Worm (Caenorhabditis elegans) whole organism, L4 larva: ENCODE measurements around the gene pan-1.

Source experiments
- D1046.2 ChIP-seq: fragments of 200-800 bp; sonication (Bioruptor generic); IDR thresholded peaks from 2 replicates; pipeline ENCODE4 v1.3.6; 2022; ENCODE audit warnings: missing genetic modification characterization, missing compliant biosample characterization
- F44E2.7 ChIP-seq: fragments of 200-800 bp; sonication (Bioruptor generic); IDR thresholded peaks from 2 replicates; pipeline ENCODE4 v2.1.2; 2022; ENCODE audit warnings: missing genetic modification characterization, missing compliant biosample characterization
- R02D3.7 ChIP-seq: fragments of 150-350 bp; sonication (generic microtip); optimal IDR thresholded peaks from 3 replicates; lab custom pipeline; 2014; ENCODE audit warnings: missing biosample characterization, missing genetic modification characterization
- Y5F2A.4 ChIP-seq: fragments of 200-800 bp; sonication (Bioruptor generic); optimal IDR thresholded peaks from 2 replicates; lab custom pipeline; 2018; ENCODE audit warnings: mild to moderate bottlenecking, missing genetic modification characterization, missing compliant biosample characterization
- ZK337.2 ChIP-seq: fragments of 200-800 bp; sonication (Bioruptor generic); IDR thresholded peaks from 2 replicates; pipeline ENCODE4 v1.3.6; 2022; ENCODE audit warnings: missing genetic modification reagents, missing genetic modification characterization, missing compliant biosample characterization
- ceh-44 ChIP-seq: fragments of 200-800 bp; sonication (Bioruptor generic); IDR thresholded peaks from 2 replicates; pipeline ENCODE4 v1.3.6; 2022; ENCODE audit warnings: missing genetic modification reagents, missing genetic modification characterization, missing compliant biosample characterization
- ceh-62 ChIP-seq: sonication (generic microtip); optimal IDR thresholded peaks from 2 replicates; lab custom pipeline; 2017; ENCODE audit warnings: missing biosample characterization, missing genetic modification characterization
- cey-2 ChIP-seq: sonication (generic microtip); optimal IDR thresholded peaks from 3 replicates; lab custom pipeline; 2017; ENCODE audit warnings: missing genetic modification characterization, mild to moderate bottlenecking, missing compliant biosample characterization, antibody characterized with exemption, borderline replicate concordance; ENCODE audit not compliant: insufficient read depth
- daf-19 ChIP-seq: fragments of 200-800 bp; sonication (Bioruptor generic); conservative IDR thresholded peaks from 2 replicates; pipeline ENCODE4 v1.3.6; 2022; ENCODE audit warnings: missing genetic modification characterization, missing compliant biosample characterization
- egl-43 ChIP-seq: fragments of 200-800 bp; sonication (Bioruptor generic); IDR thresholded peaks from 2 replicates; pipeline ENCODE4 v1.3.6; 2022; ENCODE audit warnings: missing genetic modification reagents, missing genetic modification characterization, missing compliant biosample characterization
- fkh-10 ChIP-seq: fragments of 150-350 bp; optimal IDR thresholded peaks from 2 replicates; lab custom pipeline; 2014; ENCODE audit warnings: missing biosample characterization, missing genetic modification reagents, missing genetic modification characterization
- fos-1 ChIP-seq: fragments of 150-350 bp; optimal IDR thresholded peaks from 2 replicates; lab custom pipeline; 2014; ENCODE audit warnings: missing biosample characterization, missing genetic modification characterization
- gei-8 ChIP-seq: fragments of 200-800 bp; sonication (Bioruptor generic); optimal IDR thresholded peaks from 2 replicates; lab custom pipeline; 2018; ENCODE audit warnings: mild to moderate bottlenecking, missing genetic modification characterization, missing compliant biosample characterization
- hlh-30 ChIP-seq: sonication (generic microtip); optimal IDR thresholded peaks from 2 replicates; lab custom pipeline; 2017; ENCODE audit warnings: antibody characterized with exemption, mild to moderate bottlenecking, missing genetic modification characterization, missing compliant biosample characterization; ENCODE audit not compliant: insufficient read depth
- jun-1 ChIP-seq: fragments of 150-350 bp; optimal IDR thresholded peaks from 2 replicates; lab custom pipeline; 2014; ENCODE audit warnings: missing biosample characterization, missing genetic modification reagents, missing genetic modification characterization
- lsy-2 ChIP-seq, 2 experiments: fragments of 150-350 bp in 1 of 2; sonication (generic microtip) in 1 of 2; optimal IDR thresholded peaks; 2 replicates each; lab custom pipeline; 2014 to 2017; ENCODE audit warnings: missing biosample characterization in 2 of 2, missing genetic modification characterization in 2 of 2
- mdl-1 ChIP-seq, 2 experiments: fragments of 150-350 bp in 1 of 2; sonication (generic microtip) in 1 of 2; optimal IDR thresholded peaks; 2 replicates each; lab custom pipeline; 2014 to 2017; ENCODE audit warnings: missing biosample characterization in 2 of 2, missing genetic modification characterization in 2 of 2
- mes-2 ChIP-seq: sonication (generic microtip); optimal IDR thresholded peaks from 2 replicates; lab custom pipeline; 2016; ENCODE audit warnings: missing genotype, mild to moderate bottlenecking, missing genetic modification characterization, missing compliant biosample characterization; ENCODE audit not compliant: poor library complexity, severe bottlenecking
- mxl-3 ChIP-seq: fragments of 200-800 bp; sonication (Bioruptor generic); optimal IDR thresholded peaks from 2 replicates; lab custom pipeline; 2018; ENCODE audit warnings: mild to moderate bottlenecking, missing genetic modification characterization, missing compliant biosample characterization
- nhr-102 ChIP-seq: sonication (generic microtip); optimal IDR thresholded peaks from 2 replicates; lab custom pipeline; 2016; ENCODE audit warnings: mild to moderate bottlenecking, missing genetic modification characterization, moderate library complexity, missing compliant biosample characterization
- nhr-28 ChIP-seq: fragments of 150-350 bp; optimal IDR thresholded peaks from 2 replicates; lab custom pipeline; 2014; ENCODE audit warnings: missing biosample characterization, missing genetic modification characterization
- nhr-42 ChIP-seq: fragments of 200-800 bp; sonication (Bioruptor generic); IDR thresholded peaks from 2 replicates; pipeline ENCODE4 v1.3.6; 2022; ENCODE audit warnings: missing genetic modification characterization, missing compliant biosample characterization
- nhr-77 ChIP-seq: fragments of 150-350 bp; optimal IDR thresholded peaks from 2 replicates; lab custom pipeline; 2014; ENCODE audit warnings: missing biosample characterization, missing genetic modification characterization
- php-3 ChIP-seq: fragments of 200-800 bp; sonication (Bioruptor generic); IDR thresholded peaks from 2 replicates; pipeline ENCODE4 v1.3.6; 2022; ENCODE audit warnings: missing genetic modification reagents, missing genetic modification characterization, missing compliant biosample characterization
- pqm-1 ChIP-seq: sonication (generic microtip); optimal IDR thresholded peaks from 2 replicates; lab custom pipeline; 2017; ENCODE audit warnings: missing biosample characterization, missing genetic modification characterization
- tra-1 ChIP-seq: fragments of 200-800 bp; sonication (Bioruptor generic); IDR thresholded peaks from 2 replicates; pipeline ENCODE4 v1.3.6; 2022; ENCODE audit warnings: missing genetic modification reagents, missing genetic modification characterization, missing compliant biosample characterization
- unc-130 ChIP-seq: sonication (generic microtip); optimal IDR thresholded peaks from 2 replicates; lab custom pipeline; 2016; ENCODE audit warnings: missing genetic modification reagents, missing genetic modification characterization, missing compliant biosample characterization
- unc-39 ChIP-seq: sonication (generic microtip); optimal IDR thresholded peaks from 2 replicates; lab custom pipeline; 2017; ENCODE audit warnings: missing biosample characterization, missing genetic modification characterization
- unc-62 ChIP-seq, 3 experiments: fragments of 150-350 bp in 1 of 3; sonication (generic microtip); optimal IDR thresholded peaks in 2 of 3; peaks in 1 of 3; 1 replicate in 1 of 3; 2 replicates in 2 of 3; lab custom pipeline; 2014 to 2017; ENCODE audit warnings: missing biosample characterization in 3 of 3, missing genetic modification characterization in 3 of 3, missing genetic modification reagents in 3 of 3, missing genotype in 1 of 3
- vab-7 ChIP-seq: fragments of 200-800 bp; sonication (Bioruptor generic); IDR thresholded peaks from 2 replicates; pipeline ENCODE4 v1.3.6; 2022; ENCODE audit warnings: missing genetic modification reagents, missing genetic modification characterization, missing compliant biosample characterization
- zag-1 ChIP-seq: fragments of 150-350 bp; optimal IDR thresholded peaks from 2 replicates; lab custom pipeline; 2014; ENCODE audit warnings: missing biosample characterization, missing genetic modification characterization

pan-1 gene

ce11 chrIII:4562070-4562788 is at the start of gene pan-1 (continued):
- TF ChIP-seq nhr-102 (tag; lab: Kevin White, UChicago) (no peak), mdl-1 (tag; optimal IDR thresholded peaks at IDR 0.05; lab: Kevin White, UChicago) (peak in 1 of 2 experiments; percentile 35), vab-7 (GFP tag; lab: Robert Waterston, UW) (no peak), Y5F2A.4 (GFP tag; lab: Kevin White, UChicago) (no peak), mxl-3 (GFP tag; lab: Kevin White, UChicago) (peak; percentile 68), php-3 (GFP tag; lab: Robert Waterston, UW) (no peak), pqm-1 (peak; percentile 39), D1046.2 (GFP tag; lab: Robert Waterston, UW) (no peak)

ce11 chrIII:4513926-4514325 is 48.6 kb upstream of the pan-1 start:
- TF ChIP-seq jun-1, result no peak
- no peak for TF ChIP-seq unc-39
- TF ChIP-seq lsy-2 (tag; optimal IDR thresholded peaks at IDR 0.05; lab: Kevin White, UChicago), result peak in 1 of 2 experiments; percentile 28
- TF ChIP-seq tra-1 (GFP tag; lab: Robert Waterston, UW), result no peak
- no peak for TF ChIP-seq zag-1 (tag; lab: Kevin White, UChicago)
- TF ChIP-seq ZK337.2 (GFP tag; lab: Robert Waterston, UW), result no peak
- TF ChIP-seq hlh-30, result peak; percentile 42
- TF ChIP-seq egl-43, result no peak
- TF ChIP-seq mdl-1 (tag; optimal IDR thresholded peaks at IDR 0.05; lab: Kevin White, UChicago), result peak in 1 of 2 experiments; percentile 30
- TF ChIP-seq unc-130 (GFP tag; lab: Kevin White, UChicago), result no peak
- no peak for TF ChIP-seq gei-8 (GFP tag; lab: Kevin White, UChicago)
- no peak for TF ChIP-seq fos-1 (tag; lab: Kevin White, UChicago)
- peak in 1 of 2 experiments; percentile 48 for TF ChIP-seq unc-62 (GFP tag; optimal IDR thresholded peaks at IDR 0.05 in 1 of 2; lab: Kevin White, UChicago)
- no peak for TF ChIP-seq unc-62 (tag; optimal IDR thresholded peaks at IDR 0.05; lab: Kevin White, UChicago)
- no peak for TF ChIP-seq R02D3.7 (tag; lab: Kevin White, UChicago)
- no peak for TF ChIP-seq ceh-44

ce11 chrIII:4515173-4515572 is 47.4 kb upstream of the pan-1 start:
- TF ChIP-seq cey-2 (no peak), ceh-62 (tag; lab: Kevin White, UChicago) (no peak), nhr-77 (tag; lab: Kevin White, UChicago) (no peak), fkh-10 (GFP tag; lab: Kevin White, UChicago) (no peak), daf-19 (GFP tag; lab: Robert Waterston, UW) (no peak), lsy-2 (tag; optimal IDR thresholded peaks at IDR 0.05; lab: Kevin White, UChicago) (no peak), mes-2 (tag; lab: Kevin White, UChicago) (no peak), unc-130 (GFP tag; lab: Kevin White, UChicago) (no peak), ZK337.2 (GFP tag; lab: Robert Waterston, UW) (no peak), nhr-42 (GFP tag; lab: Robert Waterston, UW) (no peak)
- TF ChIP-seq, all 104 proteins: peak for 0

DNA sequence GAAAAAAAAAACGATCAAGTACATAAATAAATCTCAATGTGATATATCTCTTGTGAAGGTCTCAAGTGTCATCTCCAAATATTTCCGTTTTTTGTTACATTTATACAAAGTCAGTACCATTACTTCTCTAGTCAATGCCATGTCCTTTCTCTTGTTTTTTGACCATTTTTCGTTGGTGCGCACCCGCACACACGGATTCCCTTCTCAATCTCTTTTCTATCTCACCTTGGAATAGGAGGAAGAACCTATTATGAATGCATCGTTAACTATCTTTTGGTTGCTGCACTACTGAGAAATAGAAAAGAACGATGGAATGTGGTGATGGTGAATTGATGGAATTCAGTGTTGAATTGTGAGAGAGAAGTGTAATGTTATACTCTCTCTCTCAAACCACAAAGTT is 44.8 kb upstream of the pan-1 start:
- TF ChIP-seq F44E2.7 (GFP tag; lab: Robert Waterston, UW), result no peak
- TF ChIP-seq nhr-28 (tag; lab: Kevin White, UChicago), result no peak
- no peak for TF ChIP-seq fkh-10 (GFP tag; lab: Kevin White, UChicago)

DNA sequence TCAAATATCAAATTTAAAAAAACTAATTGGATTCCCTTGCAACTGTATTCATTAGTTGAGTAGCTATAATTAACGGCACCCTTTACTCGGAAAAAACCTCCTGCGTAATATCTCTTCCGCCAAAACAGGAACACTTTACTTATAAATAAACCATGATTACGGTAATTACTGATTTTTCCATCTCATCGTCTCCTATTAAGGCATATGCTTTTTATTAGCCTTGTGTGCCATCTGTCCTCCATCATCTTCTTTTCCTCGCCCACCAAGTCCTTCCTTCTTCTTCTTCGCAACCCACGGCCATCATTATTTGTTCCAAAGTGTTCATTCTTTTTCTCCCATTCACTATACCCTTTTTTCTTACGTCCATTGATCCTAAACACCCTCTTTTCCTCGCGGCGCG is 43.1 kb upstream of the pan-1 start:
- TF ChIP-seq unc-62 (GFP tag; optimal IDR thresholded peaks at IDR 0.05 in 1 of 2; lab: Kevin White, UChicago), result peak in 1 of 2 experiments; percentile 60
- TF ChIP-seq unc-62 (tag; optimal IDR thresholded peaks at IDR 0.05; lab: Kevin White, UChicago), result no peak
- TF ChIP-seq cey-2, result no peak
